Worm (Caenorhabditis elegans): ENCODE data around the gene T26H5.4.

T26H5.4 gene

ce11 chrV:15412625-15413024 is 35.9 kb downstream of the T26H5.4 start, which contains the start of gene srbc-63:
TSS of gene srbc-63 (minus strand) at chrV:15412725.
- TF ChIP-seq tbx-2 (tag; optimal IDR thresholded peaks at IDR 0.05) (no peak), swsn-7 (tag; optimal IDR thresholded peaks at IDR 0.05) (no peak), ces-1 (GFP tag; optimal IDR thresholded peaks at IDR 0.05) (no peak), ztf-11 (tag; optimal IDR thresholded peaks at IDR 0.05) (no peak), unc-62 (GFP tag; optimal IDR thresholded peaks at IDR 0.05) (no peak), tlp-1 (tag; optimal IDR thresholded peaks at IDR 0.05) (no peak), sox-4 (tag; optimal IDR thresholded peaks at IDR 0.05) (no peak)

- TF ChIP-seq vab-15 (tag; optimal IDR thresholded peaks at IDR 0.05) (no peak), fkh-8 (tag; optimal IDR thresholded peaks at IDR 0.05) (no peak), grh-1 (GFP tag; IDR thresholded peaks at IDR 0.05) (no peak), ces-1 (GFP tag; optimal IDR thresholded peaks at IDR 0.05) (no peak), elt-3 (tag; optimal IDR thresholded peaks at IDR 0.05) (no peak), irx-1 (tag; optimal IDR thresholded peaks at IDR 0.05) (no peak), lir-3 (tag; optimal IDR thresholded peaks at IDR 0.05; ENCODE audit: poor library complexity) (no peak), isw-1 (GFP tag; IDR thresholded peaks at IDR 0.05) (no peak), nhr-19 (GFP tag; conservative IDR thresholded peaks at IDR 0.05) (no peak), ceh-88 (GFP tag; IDR thresholded peaks at IDR 0.05) (no peak), lin-15B (tag; optimal IDR thresholded peaks at IDR 0.05) (no peak), efl-3 (GFP tag; optimal IDR thresholded peaks at IDR 0.05) (no peak), zip-4 (GFP tag; optimal IDR thresholded peaks at IDR 0.05) (no peak), nhr-76 (tag; optimal IDR thresholded peaks at IDR 0.05) (no peak), hpl-2 (GFP tag; optimal IDR thresholded peaks at IDR 0.05) (no peak), mdl-1 (tag; optimal IDR thresholded peaks at IDR 0.05) (no peak)
These were observed 41.6 kb downstream of the T26H5.4 start, which contains the start of gene srh-257 for ce11 chrV:15406928-15407327. TSS of gene srh-257 (plus strand) at chrV:15407228.

ce11 chrV:15404859-15405258 is 43.6 kb downstream of the T26H5.4 start, which contains the start of gene srh-258:
TSS of gene srh-258 (plus strand) at chrV:15405159.
- TF ChIP-seq ztf-11 (tag; optimal IDR thresholded peaks at IDR 0.05) (no peak), ceh-82 (tag; optimal IDR thresholded peaks at IDR 0.05) (no peak), lsy-2 (tag; optimal IDR thresholded peaks at IDR 0.05) (no peak), C04F5.9 (tag; optimal IDR thresholded peaks at IDR 0.05) (no peak)

ce11 chrV:15401856-15402314 is 46.6 kb downstream of the T26H5.4 start, which contains the start of gene fbxa-135:
TSS of gene fbxa-135 (plus strand) at chrV:15402264.
- TF ChIP-seq pax-3 (tag; optimal IDR thresholded peaks at IDR 0.05) (no peak), elt-2 (tag; optimal IDR thresholded peaks at IDR 0.05) (peak; percentile 3), nhr-90 (tag; optimal IDR thresholded peaks at IDR 0.05; ENCODE audit: poor library complexity) (no peak)

ce11 chrV:15399691-15400377 is 48.7 kb downstream of the T26H5.4 start, which contains the start of the genes T06E6.15 and sri-7:
TSS of gene T06E6.15 (minus strand) at chrV:15399791.
TSS of gene sri-7 (plus strand) at chrV:15400327.
- TF ChIP-seq dsc-1 (tag; optimal IDR thresholded peaks at IDR 0.05) (no peak), hlh-4 (tag; optimal IDR thresholded peaks at IDR 0.05) (peak; percentile 89), efl-1 (optimal IDR thresholded peaks at IDR 0.05) (no peak), efl-1 (GFP tag; optimal IDR thresholded peaks at IDR 0.05 in 1 of 2) (peak in 1 of 2 experiments; percentile 40)
